Worm (Caenorhabditis elegans) whole organism, mixed stage, embryonic: ENCODE data around the gene atx-2.
"Not testable (repeated sequence)": the region's sequence is repeated elsewhere in the genome, so short reads cannot be mapped to it uniquely, and the experiment has no call there.

Source experiments
- M03D4.4 ChIP-seq: sonication (generic microtip); optimal IDR thresholded peaks from 2 replicates; lab custom pipeline; 2017; ENCODE audit warnings: mild to moderate bottlenecking, missing genetic modification characterization, missing compliant biosample characterization
- bed-3 ChIP-seq: fragments of 200-800 bp; sonication (Bioruptor generic); optimal IDR thresholded peaks from 3 replicates; lab custom pipeline; 2018; ENCODE audit warnings: mild to moderate bottlenecking, missing genetic modification characterization, moderate library complexity, missing compliant biosample characterization
- ceh-39 ChIP-seq: fragments of 150-350 bp; optimal IDR thresholded peaks from 2 replicates; lab custom pipeline; 2014; ENCODE audit warnings: missing biosample characterization, missing genetic modification characterization
- ceh-43 ChIP-seq: fragments of 200-800 bp; sonication (Bioruptor generic); optimal IDR thresholded peaks from 2 replicates; lab custom pipeline; 2018; ENCODE audit warnings: mild to moderate bottlenecking, missing genetic modification characterization, moderate library complexity, missing compliant biosample characterization
- ces-1 ChIP-seq: fragments of 150-350 bp; optimal IDR thresholded peaks from 2 replicates; lab custom pipeline; 2014; ENCODE audit warnings: missing biosample characterization, missing genetic modification reagents, missing genetic modification characterization
- cnd-1 ChIP-seq: fragments of 200-800 bp; sonication (Bioruptor generic); optimal IDR thresholded peaks from 2 replicates; lab custom pipeline; 2018; ENCODE audit warnings: mild to moderate bottlenecking, missing genetic modification characterization, missing compliant biosample characterization
- drap-1 ChIP-seq: fragments of 200-800 bp; sonication (Bioruptor generic); optimal IDR thresholded peaks from 3 replicates; lab custom pipeline; 2018; ENCODE audit warnings: mild to moderate bottlenecking, missing genetic modification characterization, missing compliant biosample characterization
- elt-1 ChIP-seq: sonication (generic microtip); optimal IDR thresholded peaks from 2 replicates; lab custom pipeline; 2017; ENCODE audit warnings: missing genetic modification characterization, mild to moderate bottlenecking, missing compliant biosample characterization, antibody characterized with exemption, moderate library complexity, borderline replicate concordance; ENCODE audit not compliant: insufficient read depth
- elt-3 ChIP-seq: fragments of 150-350 bp; optimal IDR thresholded peaks from 2 replicates; lab custom pipeline; 2014; ENCODE audit warnings: missing biosample characterization, missing genetic modification characterization
- flh-1 ChIP-seq: fragments of 200-800 bp; sonication (Bioruptor generic); optimal IDR thresholded peaks from 2 replicates; lab custom pipeline; 2018; ENCODE audit warnings: mild to moderate bottlenecking, missing genetic modification characterization, moderate library complexity, missing compliant biosample characterization
- ham-2 ChIP-seq: fragments of 200-800 bp; sonication (Bioruptor generic); optimal IDR thresholded peaks from 2 replicates; lab custom pipeline; 2018; ENCODE audit warnings: mild to moderate bottlenecking, missing genetic modification characterization, missing compliant biosample characterization
- hlh-1 ChIP-seq: fragments of 150-350 bp; optimal IDR thresholded peaks from 2 replicates; lab custom pipeline; 2014; ENCODE audit warnings: missing biosample characterization, missing genetic modification reagents, missing genetic modification characterization
- lin-13 ChIP-seq: fragments of 150-350 bp; optimal IDR thresholded peaks from 2 replicates; lab custom pipeline; 2014; ENCODE audit warnings: missing biosample characterization, missing genetic modification characterization
- lin-32 ChIP-seq: fragments of 200-800 bp; sonication (Bioruptor generic); optimal IDR thresholded peaks from 2 replicates; lab custom pipeline; 2018; ENCODE audit warnings: mild to moderate bottlenecking, missing genetic modification characterization, missing compliant biosample characterization
- lsy-2 ChIP-seq: fragments of 150-350 bp; optimal IDR thresholded peaks from 2 replicates; lab custom pipeline; 2014; ENCODE audit warnings: missing biosample characterization, missing genetic modification characterization
- mep-1 ChIP-seq: fragments of 150-350 bp; optimal IDR thresholded peaks from 2 replicates; lab custom pipeline; 2017; ENCODE audit warnings: missing biosample characterization, missing genetic modification reagents, missing genetic modification characterization, inconsistent platforms
- mls-2 ChIP-seq: sonication (generic microtip); optimal IDR thresholded peaks from 2 replicates; lab custom pipeline; 2016; ENCODE audit warnings: mild to moderate bottlenecking, missing genetic modification characterization, moderate library complexity, missing compliant biosample characterization
- nhr-12 ChIP-seq: fragments of 150-350 bp; optimal IDR thresholded peaks from 2 replicates; lab custom pipeline; 2014; ENCODE audit warnings: missing biosample characterization, missing genetic modification characterization
- nhr-2 ChIP-seq: fragments of 150-350 bp; optimal IDR thresholded peaks from 2 replicates; lab custom pipeline; 2014; ENCODE audit warnings: missing biosample characterization, missing genetic modification characterization
- nhr-237 ChIP-seq: fragments of 150-350 bp; optimal IDR thresholded peaks from 2 replicates; lab custom pipeline; 2014; ENCODE audit warnings: missing biosample characterization, missing genetic modification characterization
- pha-4 ChIP-seq: fragments of 150-350 bp; optimal IDR thresholded peaks from 2 replicates; lab custom pipeline; 2018; ENCODE audit warnings: missing biosample characterization, missing genetic modification reagents, missing genetic modification characterization
- snpc-4 ChIP-seq: fragments of 150-350 bp; optimal IDR thresholded peaks from 2 replicates; lab custom pipeline; 2014; ENCODE audit warnings: missing biosample characterization, missing genetic modification characterization
- sptf-1 ChIP-seq: sonication (generic microtip); optimal IDR thresholded peaks from 2 replicates; lab custom pipeline; 2017; ENCODE audit warnings: mild to moderate bottlenecking, missing genetic modification characterization, moderate library complexity, missing compliant biosample characterization
- tbx-8 ChIP-seq: fragments of 200-800 bp; sonication (Bioruptor generic); optimal IDR thresholded peaks from 2 replicates; lab custom pipeline; 2018; ENCODE audit warnings: mild to moderate bottlenecking, missing genetic modification characterization, moderate library complexity, missing compliant biosample characterization
- unc-120 ChIP-seq: sonication (generic microtip); optimal IDR thresholded peaks from 2 replicates; lab custom pipeline; 2017; ENCODE audit warnings: missing genetic modification characterization, missing compliant biosample characterization; ENCODE audit not compliant: poor library complexity, severe bottlenecking
- unc-39 ChIP-seq: fragments of 150-350 bp; optimal IDR thresholded peaks from 2 replicates; lab custom pipeline; 2014; ENCODE audit warnings: missing biosample characterization, missing genetic modification characterization
- unc-62 ChIP-seq: fragments of 150-350 bp; optimal IDR thresholded peaks from 2 replicates; lab custom pipeline; 2014; ENCODE audit warnings: missing biosample characterization, missing genetic modification reagents, missing genetic modification characterization
- zip-8 ChIP-seq: fragments of 150-350 bp; optimal IDR thresholded peaks from 2 replicates; lab custom pipeline; 2014; ENCODE audit warnings: missing biosample characterization, missing genetic modification characterization
- ztf-11 ChIP-seq: fragments of 150-350 bp; optimal IDR thresholded peaks from 2 replicates; lab custom pipeline; 2014; ENCODE audit warnings: missing biosample characterization, missing genetic modification characterization

The atx-2 gene

DNA sequence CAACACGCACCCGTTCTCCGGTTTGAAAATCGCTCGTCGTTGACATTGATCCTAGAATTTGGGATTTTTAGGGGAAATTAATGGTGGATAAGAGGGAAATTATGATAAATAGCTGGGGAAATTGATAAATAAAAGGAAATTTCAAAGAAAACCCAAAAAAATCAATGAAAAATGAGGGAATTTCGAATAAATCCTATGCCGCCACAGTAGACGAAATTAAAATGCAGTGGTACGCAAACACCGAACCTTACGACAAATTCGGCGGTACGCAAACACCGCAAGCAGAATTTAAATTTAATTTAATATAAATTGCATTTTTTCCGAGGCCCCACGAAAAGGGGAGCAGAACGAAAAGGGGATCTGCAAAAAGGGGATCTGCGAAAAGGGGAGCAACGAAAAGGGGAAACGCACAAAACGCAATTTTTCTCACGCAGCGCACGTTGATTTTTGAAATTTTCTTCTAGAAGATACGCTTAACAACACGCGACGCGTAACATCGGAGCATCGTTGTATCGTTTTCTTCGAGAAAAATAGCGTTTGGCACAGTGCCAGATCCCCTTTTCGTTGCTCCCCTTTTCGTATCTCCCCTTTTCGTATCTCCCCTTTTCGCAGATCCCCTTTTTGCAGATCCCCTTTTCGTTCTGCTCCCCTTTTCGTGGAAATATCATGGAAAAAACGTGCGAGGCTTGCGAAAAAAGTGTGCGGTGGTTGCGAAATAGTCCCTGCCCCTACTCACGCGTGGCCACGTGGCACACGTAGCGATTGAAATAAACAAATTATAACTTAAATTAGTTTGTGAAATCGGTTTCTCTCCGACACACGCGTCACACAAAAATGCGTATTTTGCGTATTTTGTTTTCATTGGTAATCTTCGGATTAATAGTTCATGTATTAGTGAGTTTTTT lies 25.0 kb upstream of the atx-2 start, which contains the start of the genes smrd-1 and enu-3.1:
smrd-1 (minus strand) TSS at position 51 of the 905 bp plus-strand sequence.
enu-3.1 (plus strand) TSS at position 339 of the 905 bp plus-strand sequence.
- peak; percentile 17 for TF ChIP-seq mep-1 (tag; lab: Kevin White, UChicago)
- TF ChIP-seq sptf-1 (tag; lab: Kevin White, UChicago): peak; percentile 42
- TF ChIP-seq ces-1 (GFP tag; lab: Kevin White, UChicago): peak; percentile 99
- peak; percentile 30 for TF ChIP-seq lsy-2 (tag; lab: Kevin White, UChicago)
- TF ChIP-seq, all 35 proteins: peak for 4; not testable (repeated sequence) for 31

DNA sequence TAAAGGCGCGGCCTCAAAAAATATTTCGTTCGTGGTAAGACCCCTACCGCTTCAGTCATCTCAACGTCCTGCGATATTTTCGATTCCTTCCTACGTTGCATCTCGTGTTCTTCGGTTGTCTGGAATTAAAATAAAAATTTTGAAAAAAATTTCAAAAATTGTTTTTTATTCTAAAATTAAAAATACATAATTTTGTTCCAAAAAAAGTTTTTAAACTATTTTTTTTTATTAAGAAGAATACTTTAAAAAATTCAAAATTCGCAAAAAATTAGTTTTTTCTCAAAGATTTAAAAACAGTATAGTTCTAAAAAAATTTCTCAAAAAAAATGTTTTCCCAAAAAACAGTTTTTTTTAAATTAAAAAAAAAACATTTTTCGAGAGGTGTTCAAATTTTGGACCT lies 22.4 kb upstream of the atx-2 start, which contains the start of gene H04D03.6:
H04D03.6 (minus strand) TSS at position 101 of the 400 bp plus-strand sequence.
- TF ChIP-seq unc-39 (tag; lab: Kevin White, UChicago); pha-4 (tag; lab: Kevin White, UChicago); ceh-43 (GFP tag; lab: Kevin White, UChicago): not testable (repeated sequence)

DNA sequence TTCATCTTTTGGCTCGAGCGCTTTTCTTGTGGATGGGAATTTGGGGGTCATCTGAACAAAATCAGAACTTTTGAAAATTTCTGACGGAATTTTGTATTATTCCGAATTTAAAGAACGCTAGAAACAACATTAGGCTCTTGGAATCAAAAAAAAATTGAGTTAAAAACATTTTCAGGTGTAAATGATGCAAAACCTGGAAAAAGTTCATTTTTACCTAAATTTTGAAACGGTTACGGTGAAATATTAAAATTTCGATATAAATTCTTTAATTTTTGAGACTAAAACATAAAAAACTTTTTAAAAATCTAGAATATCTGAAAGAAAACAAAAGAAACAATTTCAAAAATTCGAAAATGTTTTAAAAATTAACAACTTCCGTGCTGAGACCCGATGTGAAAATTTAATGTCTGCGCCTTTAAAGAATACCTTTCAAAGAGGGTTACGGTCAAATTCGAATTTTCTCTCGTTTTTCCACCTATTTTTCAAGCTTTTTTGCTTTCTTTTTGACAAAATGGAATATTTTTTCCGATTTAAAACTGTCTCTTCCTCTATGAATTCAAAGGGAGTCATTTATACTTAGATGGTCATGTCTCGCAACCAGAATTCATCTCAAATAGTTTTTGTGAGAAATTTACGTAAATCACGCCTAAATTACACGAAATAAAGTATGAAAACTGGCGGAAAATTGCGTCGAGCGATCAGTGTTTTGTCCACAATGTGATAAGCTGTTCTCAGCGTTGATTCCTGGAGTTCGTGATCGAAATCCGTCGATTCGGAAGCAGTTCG lies 18.6 kb upstream of the atx-2 start, which contains the start of the genes H04D03.2 and ecps-2:
H04D03.2 (minus strand) TSS at position 51 of the 786 bp plus-strand sequence.
ecps-2 (plus strand) TSS at position 736 of the 786 bp plus-strand sequence.
- no peak for TF ChIP-seq flh-1 (GFP tag; lab: Kevin White, UChicago)
- no peak for TF ChIP-seq nhr-12 (tag; lab: Kevin White, UChicago)
- TF ChIP-seq hlh-1: no peak
- no peak for TF ChIP-seq lin-13 (tag; lab: Kevin White, UChicago)
- no peak for TF ChIP-seq snpc-4 (tag; lab: Kevin White, UChicago)
- TF ChIP-seq lin-32 (GFP tag; lab: Kevin White, UChicago): no peak
- TF ChIP-seq nhr-237 (tag; lab: Kevin White, UChicago): no peak
- TF ChIP-seq bed-3 (GFP tag; lab: Kevin White, UChicago): no peak
- TF ChIP-seq sptf-1 (tag; lab: Kevin White, UChicago): no peak
- no peak for TF ChIP-seq zip-8 (tag; lab: Kevin White, UChicago)
- TF ChIP-seq ham-2 (GFP tag; lab: Kevin White, UChicago): no peak
- no peak for TF ChIP-seq ztf-11 (tag; lab: Kevin White, UChicago)
- TF ChIP-seq unc-120: no peak
- TF ChIP-seq drap-1: no peak
- no peak for TF ChIP-seq M03D4.4
- TF ChIP-seq mls-2 (tag; lab: Kevin White, UChicago): no peak
- TF ChIP-seq lsy-2 (tag; lab: Kevin White, UChicago): no peak
- TF ChIP-seq ceh-39 (tag; lab: Kevin White, UChicago): no peak

ce11 chrIII:10446730-10447129 lies 14.5 kb upstream of the atx-2 start, which contains the start of gene H04D03.7:
Gene H04D03.7, minus strand, starts transcription at chrIII:10446830.
- TF ChIP-seq elt-3 (no peak), flh-1 (GFP tag; lab: Kevin White, UChicago) (no peak), nhr-237 (tag; lab: Kevin White, UChicago) (no peak), elt-1 (no peak), tbx-8 (GFP tag; lab: Kevin White, UChicago) (no peak), snpc-4 (tag; lab: Kevin White, UChicago) (no peak), zip-8 (tag; lab: Kevin White, UChicago) (no peak), ceh-39 (tag; lab: Kevin White, UChicago) (no peak), cnd-1 (tag; lab: Kevin White, UChicago) (no peak), lsy-2 (tag; lab: Kevin White, UChicago) (no peak), nhr-2 (tag; lab: Kevin White, UChicago) (no peak), ham-2 (GFP tag; lab: Kevin White, UChicago) (no peak), unc-39 (tag; lab: Kevin White, UChicago) (no peak), unc-62 (GFP tag; lab: Kevin White, UChicago) (no peak), unc-120 (no peak), drap-1 (no peak), ceh-43 (GFP tag; lab: Kevin White, UChicago) (no peak), hlh-1 (no peak), pha-4 (tag; lab: Kevin White, UChicago) (no peak)
